Worm (Caenorhabditis elegans): ENCODE results near the gene ceh-54.

ceh-54 gene

DNA sequence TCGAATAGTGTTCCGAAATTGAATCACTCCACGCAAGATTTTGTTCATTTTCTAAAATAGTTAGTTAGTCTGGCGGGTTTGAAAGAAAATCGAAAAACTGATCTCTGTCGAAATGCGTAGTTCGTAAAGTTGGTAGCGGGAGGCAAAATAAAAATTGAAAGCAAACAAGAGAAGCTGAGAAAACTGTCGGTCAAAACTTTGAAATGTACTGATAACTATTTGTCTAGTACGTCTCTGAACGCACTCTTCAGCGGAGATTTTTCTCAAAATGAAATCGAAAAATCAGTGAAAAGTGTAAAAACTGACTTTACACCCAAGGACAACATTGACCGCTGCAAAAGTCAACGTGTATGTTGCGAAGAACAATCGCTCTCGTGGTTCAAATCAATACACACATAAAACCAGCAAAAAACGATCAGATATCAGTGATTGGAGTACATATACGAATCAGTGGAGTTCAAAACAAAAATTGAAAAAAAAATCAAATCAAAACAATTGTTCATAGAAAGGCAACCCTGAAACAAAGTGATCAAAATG lies 10.7 kb upstream of the ceh-54 start, which contains the start of gene bca-1 (continued):
- TF ChIP-seq ceh-82 (tag; optimal IDR thresholded peaks at IDR 0.05), result no peak
- TF ChIP-seq irx-1 (tag; optimal IDR thresholded peaks at IDR 0.05), result no peak
- TF ChIP-seq snu-23 (GFP tag; optimal IDR thresholded peaks at IDR 0.05), result peak; percentile 91
- no peak for TF ChIP-seq nhr-76 (tag; optimal IDR thresholded peaks at IDR 0.05)
- no peak for TF ChIP-seq ces-1 (GFP tag; optimal IDR thresholded peaks at IDR 0.05)
- peak; percentile 56 for TF ChIP-seq nhr-47 (tag; optimal IDR thresholded peaks at IDR 0.05)
- TF ChIP-seq ceh-8 (GFP tag; optimal IDR thresholded peaks at IDR 0.05), result no peak

DNA sequence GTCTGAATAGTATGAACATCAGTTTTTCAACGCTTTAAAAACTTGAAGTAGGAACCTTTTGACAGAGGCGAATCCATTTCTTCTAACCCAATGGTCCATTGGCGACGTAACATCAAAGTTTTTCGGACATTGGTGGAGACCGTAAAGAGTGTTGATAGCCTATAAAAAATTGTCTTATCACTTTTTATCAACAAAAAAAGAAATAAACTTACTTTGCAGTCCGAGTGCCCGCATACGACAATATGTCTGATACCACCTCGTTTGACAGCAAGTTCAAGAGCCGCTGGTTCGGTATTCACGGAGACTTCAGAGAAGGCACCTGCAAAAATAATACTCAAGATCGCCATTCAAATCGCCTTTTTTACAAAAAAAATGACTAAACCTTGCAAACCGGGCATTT lies 9.3 kb upstream of the ceh-54 start:
- no peak for TF ChIP-seq zag-1 (tag; optimal IDR thresholded peaks at IDR 0.05)
- TF ChIP-seq lsy-2 (tag; optimal IDR thresholded peaks at IDR 0.05), result no peak

DNA sequence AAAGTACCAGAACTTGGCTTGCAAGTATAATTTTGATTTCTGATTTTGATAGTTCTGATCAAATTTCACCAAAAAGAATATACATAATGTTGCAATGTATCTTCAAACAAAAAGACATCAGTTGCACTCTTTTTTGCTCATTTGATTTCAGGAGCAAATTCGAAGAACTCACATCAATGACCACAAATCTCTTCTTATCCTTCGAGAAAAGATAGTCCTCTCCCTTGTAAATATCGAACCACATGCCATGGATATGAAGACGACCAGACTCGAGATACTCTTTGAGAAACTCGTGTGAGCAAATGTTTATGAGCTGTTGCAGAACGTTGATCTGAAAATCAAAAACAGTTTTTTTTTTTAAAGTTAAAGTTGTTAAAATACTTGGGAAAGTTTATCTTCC lies 8.8 kb upstream of the ceh-54 start:
- TF ChIP-seq nhr-47 (tag; optimal IDR thresholded peaks at IDR 0.05) (no peak), ama-1 (optimal IDR thresholded peaks at IDR 0.05) (no peak), vab-15 (tag; optimal IDR thresholded peaks at IDR 0.05) (no peak), lin-35 (GFP tag; optimal IDR thresholded peaks at IDR 0.05) (no peak), lin-13 (GFP tag; optimal IDR thresholded peaks at IDR 0.05) (no peak), fkh-8 (tag; optimal IDR thresholded peaks at IDR 0.05) (no peak), mep-1 (tag; optimal IDR thresholded peaks at IDR 0.05) (peak; percentile 0), C04F5.9 (tag; optimal IDR thresholded peaks at IDR 0.05) (no peak), unc-98 (GFP tag; IDR thresholded peaks at IDR 0.05) (no peak), fkh-4 (tag; optimal IDR thresholded peaks at IDR 0.05; ENCODE audit: borderline replicate concordance) (no peak), ets-5 (GFP tag; IDR thresholded peaks at IDR 0.05) (no peak), snu-23 (GFP tag; optimal IDR thresholded peaks at IDR 0.05) (peak; percentile 49), nhr-85 (tag) (no peak), nhr-11 (tag; optimal IDR thresholded peaks at IDR 0.05) (no peak), efl-3 (GFP tag; optimal IDR thresholded peaks at IDR 0.05) (no peak), isw-1 (GFP tag; IDR thresholded peaks at IDR 0.05) (no peak), nhr-237 (tag; optimal IDR thresholded peaks at IDR 0.05) (no peak), unc-130 (tag; optimal IDR thresholded peaks at IDR 0.05) (no peak), nhr-77 (tag; optimal IDR thresholded peaks at IDR 0.05) (no peak), unc-86 (tag; optimal IDR thresholded peaks at IDR 0.05) (no peak), blmp-1 (tag; optimal IDR thresholded peaks at IDR 0.05) (no peak), tbx-2 (tag; optimal IDR thresholded peaks at IDR 0.05) (no peak), alr-1 (tag; optimal IDR thresholded peaks at IDR 0.05; ENCODE audit: borderline replicate concordance) (no peak), egl-13 (tag; optimal IDR thresholded peaks at IDR 0.05) (no peak), C16A3.4 (tag; optimal IDR thresholded peaks at IDR 0.05) (no peak), pax-3 (tag; optimal IDR thresholded peaks at IDR 0.05) (no peak), ztf-4 (tag; optimal IDR thresholded peaks at IDR 0.05) (peak; percentile 25), nhr-28 (tag; optimal IDR thresholded peaks at IDR 0.05) (no peak), C34B4.2 (tag; optimal IDR thresholded peaks at IDR 0.05) (no peak), elt-3 (tag; optimal IDR thresholded peaks at IDR 0.05) (no peak), zag-1 (tag; optimal IDR thresholded peaks at IDR 0.05) (no peak), pqm-1 (tag; optimal IDR thresholded peaks at IDR 0.05) (no peak), lsy-2 (tag; optimal IDR thresholded peaks at IDR 0.05) (peak in 1 of 2 experiments; percentile 29), rnt-1 (tag; optimal IDR thresholded peaks at IDR 0.05) (peak; percentile 56), nhr-90 (tag; optimal IDR thresholded peaks at IDR 0.05; ENCODE audit: poor library complexity) (no peak), egl-27 (tag; optimal IDR thresholded peaks at IDR 0.05) (no peak), zip-4 (GFP tag; optimal IDR thresholded peaks at IDR 0.05) (no peak), nhr-20 (tag; optimal IDR thresholded peaks at IDR 0.05) (peak; percentile 11), mef-2 (tag; optimal IDR thresholded peaks at IDR 0.05) (no peak), nhr-84 (tag; optimal IDR thresholded peaks at IDR 0.05) (no peak), hlh-4 (tag; optimal IDR thresholded peaks at IDR 0.05) (no peak), snpc-4 (tag; optimal IDR thresholded peaks at IDR 0.05) (no peak), efl-1 (optimal IDR thresholded peaks at IDR 0.05) (no peak), efl-1 (GFP tag; optimal IDR thresholded peaks at IDR 0.05 in 1 of 2) (no peak), lin-14 (GFP tag; optimal IDR thresholded peaks at IDR 0.05) (peak; percentile 28)

All from whole organism, L1 larva.